Fruit fly (Drosophila melanogaster): ENCODE results near the gene mth.

Gene mth

dm6 chr3L:349751-350150 lies 3.0 kb upstream of the mth start (continued):
- TF ChIP-seq CG10543 (GFP tag; optimal IDR thresholded peaks at IDR 0.05) (peak; percentile 58), onecut (GFP tag; IDR thresholded peaks at IDR 0.05) (no peak), cwo (GFP tag; optimal IDR thresholded peaks at IDR 0.05) (peak; percentile 12), Lpt (GFP tag; optimal IDR thresholded peaks at IDR 0.05) (no peak), danr (GFP tag; IDR thresholded peaks at IDR 0.05) (no peak), CG8290 (GFP tag; optimal IDR thresholded peaks at IDR 0.05) (no peak), CG8290 (tag; optimal IDR thresholded peaks at IDR 0.05) (peak in 1 of 2 experiments; percentile 25), Ets65A (GFP tag) (no peak), Mad (GFP tag; optimal IDR thresholded peaks at IDR 0.05) (no peak), CG31441 (GFP tag; IDR thresholded peaks at IDR 0.05) (no peak), p53 (GFP tag; optimal IDR thresholded peaks at IDR 0.05) (no peak), sisA (GFP tag; IDR thresholded peaks at IDR 0.05) (no peak), CG34422 (GFP tag; IDR thresholded peaks at IDR 0.05) (no peak), MESR4 (GFP tag; optimal IDR thresholded peaks at IDR 0.05) (no peak), tin (GFP tag; optimal IDR thresholded peaks at IDR 0.05) (no peak), slbo (GFP tag; IDR thresholded peaks at IDR 0.05) (peak; percentile 35; the same call in 1 of the 2 replicates), Usf (GFP tag; optimal IDR thresholded peaks at IDR 0.05) (no peak), grau (tag; optimal IDR thresholded peaks at IDR 0.05) (peak; percentile 45), PHDP (tag; optimal IDR thresholded peaks at IDR 0.05) (no peak), CG6854 (GFP tag; optimal IDR thresholded peaks at IDR 0.05) (no peak), Xbp1 (GFP tag; optimal IDR thresholded peaks at IDR 0.05) (no peak), HHEX (GFP tag; optimal IDR thresholded peaks at IDR 0.05) (peak; percentile 14), sens (GFP tag) (peak; percentile 84), CG34376 (GFP tag; optimal IDR thresholded peaks at IDR 0.05) (peak; percentile 72), zen (tag; optimal IDR thresholded peaks at IDR 0.05) (no peak), CG1233 (GFP tag; optimal IDR thresholded peaks at IDR 0.05) (no peak), CG2120 (GFP tag; optimal IDR thresholded peaks at IDR 0.05) (peak; percentile 16)

- TF ChIP-seq CG15011 (GFP tag; optimal IDR thresholded peaks at IDR 0.05) (no peak), CG3407 (GFP tag; optimal IDR thresholded peaks at IDR 0.05) (no peak), CG3726 (GFP tag; IDR thresholded peaks at IDR 0.05) (0 out of 3 replicates have a peak, but pooled peaks have one; percentile 2), CG2199 (GFP tag; IDR thresholded peaks at IDR 0.05) (peak; percentile 75; the same call in 1 of the 3 replicates), Hr3 (GFP tag; optimal IDR thresholded peaks at IDR 0.05) (no peak), trh (GFP tag; optimal IDR thresholded peaks at IDR 0.05) (no peak), CG6683 (GFP tag; optimal IDR thresholded peaks at IDR 0.05) (no peak), MESR4 (GFP tag; optimal IDR thresholded peaks at IDR 0.05) (no peak), jumu (GFP tag; optimal IDR thresholded peaks at IDR 0.05) (no peak), corto (GFP tag; optimal IDR thresholded peaks at IDR 0.05) (no peak), Optix (GFP tag; IDR thresholded peaks at IDR 0.05) (0 out of 3 replicates have a peak, but pooled peaks have one; percentile 3), CG14667 (GFP tag; IDR thresholded peaks at IDR 0.05) (peak; percentile 2; the same call in 1 of the 2 replicates), CG11247 (GFP tag; IDR thresholded peaks at IDR 0.05) (peak; percentile 3; the same call in 1 of the 2 replicates), ro (GFP tag; IDR thresholded peaks at IDR 0.05) (0 out of 2 replicates have a peak, but pooled peaks have one; percentile 2), dan (GFP tag; IDR thresholded peaks at IDR 0.05) (no peak), Hr78 (GFP tag; optimal IDR thresholded peaks at IDR 0.05) (peak in 1 of 2 experiments; percentile 61)
Measured at dm6 chr3L:348406-348743, 1.6 kb upstream of the mth start.
